Fruit fly (Drosophila melanogaster): ENCODE results near the gene kay.

dm6 chr3R:29806682-29807393 lies 41.0 kb downstream of the kay start, which contains the start of the genes ca and ncd:
- no peak for TF ChIP-seq pan (optimal IDR thresholded peaks at IDR 0.05)
- TF ChIP-seq usp (GFP tag; optimal IDR thresholded peaks at IDR 0.05), result no peak
- TF ChIP-seq CG8478 (optimal IDR thresholded peaks at IDR 0.05), result no peak
- no peak for TF ChIP-seq Dll (optimal IDR thresholded peaks at IDR 0.05)
- no peak for TF ChIP-seq psq (optimal IDR thresholded peaks at IDR 0.05)
- no peak for TF ChIP-seq EcR (GFP tag; optimal IDR thresholded peaks at IDR 0.05)

Measured in whole organism.